Fruit fly (Drosophila melanogaster) whole organism, embryonic: Measurements from ENCODE around the gene Srp19.

Source experiments
- Abd-B ChIP-seq: fragments of 200-800 bp; sonication (Bioruptor generic); optimal IDR thresholded peaks from 2 replicates; lab custom pipeline; 2018; ENCODE audit warnings: missing biosample characterization, mild to moderate bottlenecking, missing genetic modification characterization, moderate library complexity
- Aef1 ChIP-seq: fragments of 200-800 bp; sonication (Bioruptor generic); IDR thresholded peaks from 3 replicates; pipeline ENCODE4 v1.3.6; 2022; ENCODE audit warnings: missing biosample characterization, missing genetic modification characterization
- BtbVII ChIP-seq: fragments of 200-800 bp; sonication (Bioruptor generic); optimal IDR thresholded peaks from 3 replicates; lab custom pipeline; 2017; ENCODE audit warnings: missing biosample characterization, mild to moderate bottlenecking, missing genetic modification characterization
- CG10321 ChIP-seq: fragments of 200-800 bp; sonication (Bioruptor generic); IDR thresholded peaks from 2 replicates; pipeline ENCODE4 v1.3.6; 2022; ENCODE audit warnings: missing biosample characterization, missing genetic modification characterization
- CG10366 ChIP-seq: fragments of 200-800 bp; sonication (Bioruptor generic); IDR thresholded peaks from 2 replicates; pipeline ENCODE4 v1.3.6; 2022; ENCODE audit warnings: missing biosample characterization, missing genetic modification characterization
- CG11247 ChIP-seq: fragments of 200-800 bp; sonication (Bioruptor generic); IDR thresholded peaks from 2 replicates; pipeline ENCODE4 v1.3.6; 2022; ENCODE audit warnings: missing biosample characterization, missing genetic modification characterization
- CG12071 ChIP-seq: fragments of 200-800 bp; sonication (Bioruptor generic); optimal IDR thresholded peaks from 3 replicates; lab custom pipeline; 2018; ENCODE audit warnings: missing biosample characterization, mild to moderate bottlenecking, missing genetic modification characterization
- CG12155 ChIP-seq: fragments of 200-800 bp; sonication (Bioruptor generic); optimal IDR thresholded peaks from 3 replicates; lab custom pipeline; 2016; ENCODE audit warnings: missing biosample characterization, missing genetic modification characterization
- CG12659 ChIP-seq: fragments of 200-800 bp; sonication (Bioruptor generic); optimal IDR thresholded peaks from 3 replicates; lab custom pipeline; 2017; ENCODE audit warnings: mild to moderate bottlenecking, missing biosample characterization, missing genetic modification reagents, missing genetic modification characterization
- CG17912 ChIP-seq: fragments of 200-800 bp; sonication (Bioruptor generic); optimal IDR thresholded peaks from 2 replicates; lab custom pipeline; 2018; ENCODE audit warnings: missing biosample characterization, mild to moderate bottlenecking, missing genetic modification characterization
- CG18011 ChIP-seq: fragments of 200-800 bp; sonication (Bioruptor generic); optimal IDR thresholded peaks from 2 replicates; lab custom pipeline; 2017; ENCODE audit warnings: missing biosample characterization, missing genetic modification characterization, mild to moderate bottlenecking, moderate library complexity, missing genotype
- CG18476 ChIP-seq: fragments of 200-800 bp; sonication (Bioruptor generic); optimal IDR thresholded peaks from 2 replicates; lab custom pipeline; 2016; ENCODE audit warnings: missing biosample characterization, mild to moderate bottlenecking, missing genetic modification characterization
- CG2889 ChIP-seq: fragments of 200-800 bp; sonication (Bioruptor generic); IDR thresholded peaks from 3 replicates; pipeline ENCODE4 v1.3.6; 2022; ENCODE audit warnings: missing biosample characterization, missing genetic modification characterization
- CG34376 ChIP-seq: fragments of 200-800 bp; sonication (Bioruptor generic); optimal IDR thresholded peaks from 2 replicates; lab custom pipeline; 2018; ENCODE audit warnings: missing biosample characterization, mild to moderate bottlenecking, missing genetic modification characterization
- CG43689 ChIP-seq: fragments of 200-800 bp; sonication (Bioruptor generic); IDR thresholded peaks from 2 replicates; pipeline ENCODE4 v1.3.6; 2022; ENCODE audit warnings: missing biosample characterization, missing genetic modification characterization
- CG4820 ChIP-seq: fragments of 200-800 bp; sonication (Bioruptor generic); optimal IDR thresholded peaks from 3 replicates; lab custom pipeline; 2016; ENCODE audit warnings: missing biosample characterization, missing genetic modification characterization
- CG6254 ChIP-seq: fragments of 200-800 bp; sonication (Bioruptor generic); optimal IDR thresholded peaks from 3 replicates; lab custom pipeline; 2017; ENCODE audit warnings: mild to moderate bottlenecking, missing biosample characterization, missing genetic modification reagents, missing genetic modification characterization
- CG6765 ChIP-seq: fragments of 200-800 bp; sonication (Bioruptor generic); optimal IDR thresholded peaks from 3 replicates; lab custom pipeline; 2017; ENCODE audit warnings: missing biosample characterization, mild to moderate bottlenecking, missing genetic modification characterization
- CG9817 ChIP-seq: fragments of 200-800 bp; sonication (Bioruptor generic); optimal IDR thresholded peaks from 2 replicates; lab custom pipeline; 2018; ENCODE audit warnings: missing biosample characterization, mild to moderate bottlenecking, missing genetic modification characterization, moderate library complexity
- CG9876 ChIP-seq: fragments of 200-800 bp; sonication (Bioruptor generic); optimal IDR thresholded peaks from 2 replicates; lab custom pipeline; 2016; ENCODE audit warnings: missing biosample characterization, missing genetic modification characterization
- CoRest ChIP-seq: fragments of 200-800 bp; sonication (Bioruptor generic); optimal IDR thresholded peaks from 3 replicates; lab custom pipeline; 2018; ENCODE audit warnings: missing biosample characterization, mild to moderate bottlenecking, missing genetic modification characterization, moderate library complexity
- CrebB ChIP-seq: fragments of 200-800 bp; sonication (Bioruptor generic); optimal IDR thresholded peaks from 3 replicates; lab custom pipeline; 2018; ENCODE audit warnings: missing biosample characterization, mild to moderate bottlenecking, missing genetic modification characterization
- Dek ChIP-seq: fragments of 200-800 bp; sonication (Bioruptor generic); optimal IDR thresholded peaks from 3 replicates; lab custom pipeline; 2019; ENCODE audit warnings: missing biosample characterization, mild to moderate bottlenecking, missing genetic modification characterization, moderate library complexity
- Ets65A ChIP-seq: fragments of 200-800 bp; sonication (Bioruptor generic); peaks from one replicate; lab custom pipeline; 2016; ENCODE audit warnings: missing biosample characterization, missing genetic modification characterization
- Hand ChIP-seq: fragments of 200-800 bp; sonication (Bioruptor generic); optimal IDR thresholded peaks from 2 replicates; lab custom pipeline; 2017; ENCODE audit warnings: mild to moderate bottlenecking, missing biosample characterization, missing genetic modification reagents, missing genetic modification characterization
- HmgD ChIP-seq: fragments of 200-800 bp; sonication (Bioruptor generic); optimal IDR thresholded peaks from 3 replicates; lab custom pipeline; 2016; ENCODE audit warnings: missing biosample characterization, missing genetic modification characterization
- HmgZ ChIP-seq: fragments of 200-800 bp; sonication (Bioruptor generic); optimal IDR thresholded peaks from 2 replicates; lab custom pipeline; 2018; ENCODE audit warnings: missing biosample characterization, mild to moderate bottlenecking, missing genetic modification characterization
- Hr3 ChIP-seq: fragments of 200-800 bp; sonication (Bioruptor generic); optimal IDR thresholded peaks from 3 replicates; lab custom pipeline; 2016; ENCODE audit warnings: missing biosample characterization, missing genetic modification characterization
- MTF-1 ChIP-seq: fragments of 200-800 bp; sonication (Bioruptor generic); optimal IDR thresholded peaks from 2 replicates; lab custom pipeline; 2018; ENCODE audit warnings: missing biosample characterization, mild to moderate bottlenecking, missing genetic modification characterization, borderline replicate concordance
- Max ChIP-seq: fragments of 200-800 bp; sonication (Bioruptor generic); optimal IDR thresholded peaks from 2 replicates; lab custom pipeline; 2016; ENCODE audit warnings: missing biosample characterization, mild to moderate bottlenecking, missing genetic modification characterization
- NFAT ChIP-seq: fragments of 200-800 bp; sonication (Bioruptor generic); IDR thresholded peaks from 2 replicates; pipeline ENCODE4 v1.3.6; 2022; ENCODE audit warnings: missing biosample characterization, missing genetic modification characterization
- Poxn ChIP-seq: fragments of 200-800 bp; sonication (Bioruptor generic); IDR thresholded peaks from 2 replicates; pipeline ENCODE4 v1.3.6; 2022; ENCODE audit warnings: missing biosample characterization, missing genetic modification characterization
- Spps ChIP-seq: fragments of 200-800 bp; sonication (Bioruptor generic); optimal IDR thresholded peaks from 2 replicates; lab custom pipeline; 2018; ENCODE audit warnings: missing biosample characterization, mild to moderate bottlenecking, missing genetic modification characterization
- ara ChIP-seq: fragments of 200-800 bp; sonication (Bioruptor generic); IDR thresholded peaks from 2 replicates; pipeline ENCODE4 v1.3.6; 2022; ENCODE audit warnings: missing biosample characterization, missing genetic modification characterization
- crol ChIP-seq: fragments of 200-800 bp; sonication (Bioruptor generic); IDR thresholded peaks from 2 replicates; pipeline ENCODE4 v1.3.6; 2022; ENCODE audit warnings: missing biosample characterization, missing genetic modification characterization
- da ChIP-seq: fragments of 200-800 bp; sonication (Bioruptor generic); optimal IDR thresholded peaks from 2 replicates; lab custom pipeline; 2016; ENCODE audit warnings: missing biosample characterization, missing genetic modification characterization
- dpn ChIP-seq, 2 experiments: fragments of 200-800 bp; sonication (Bioruptor generic); optimal IDR thresholded peaks; 3 replicates each; lab custom pipeline; 2016; ENCODE audit warnings: missing biosample characterization in 2 of 2, missing genetic modification characterization in 2 of 2
- fu2 ChIP-seq: fragments of 200-800 bp; sonication (Bioruptor generic); optimal IDR thresholded peaks from 2 replicates; lab custom pipeline; 2016; ENCODE audit warnings: missing biosample characterization, missing genetic modification characterization
- gcm2 ChIP-seq: fragments of 200-800 bp; sonication (Bioruptor generic); optimal IDR thresholded peaks from 2 replicates; lab custom pipeline; 2016; ENCODE audit warnings: missing biosample characterization, missing genetic modification characterization
- hth ChIP-seq: fragments of >200 bp; optimal IDR thresholded peaks from 2 replicates; lab custom pipeline; 2017; ENCODE audit warnings: inconsistent platforms
- inv ChIP-seq: fragments of 200-800 bp; sonication (Bioruptor generic); IDR thresholded peaks from 2 replicates; pipeline ENCODE4 v1.3.6; 2022; ENCODE audit warnings: missing biosample characterization, missing genetic modification characterization; ENCODE audit not compliant: partially characterized antibody
- oc ChIP-seq: fragments of 200-800 bp; sonication (Bioruptor generic); optimal IDR thresholded peaks from 2 replicates; lab custom pipeline; 2018; ENCODE audit warnings: missing biosample characterization, mild to moderate bottlenecking, missing genetic modification characterization, moderate library complexity
- psq ChIP-seq: fragments of 200-800 bp; sonication (Bioruptor generic); optimal IDR thresholded peaks from 2 replicates; lab custom pipeline; 2017; ENCODE audit warnings: missing biosample characterization, missing genetic modification characterization
- pum ChIP-seq: fragments of 200-800 bp; sonication (Bioruptor generic); optimal IDR thresholded peaks from 2 replicates; lab custom pipeline; 2016; ENCODE audit warnings: missing biosample characterization, missing genetic modification characterization
- run ChIP-seq: fragments of 200-800 bp; sonication (Bioruptor generic); optimal IDR thresholded peaks from 3 replicates; lab custom pipeline; 2018; ENCODE audit warnings: missing biosample characterization, mild to moderate bottlenecking, missing genetic modification characterization
- so ChIP-seq: fragments of 200-800 bp; sonication (Bioruptor generic); IDR thresholded peaks from 3 replicates; pipeline ENCODE4 v1.3.6; 2022; ENCODE audit warnings: missing biosample characterization, missing genetic modification characterization
- tio ChIP-seq: fragments of 200-800 bp; sonication (Bioruptor generic); optimal IDR thresholded peaks from 2 replicates; lab custom pipeline; 2017; ENCODE audit warnings: missing biosample characterization, missing genetic modification characterization, inconsistent platforms
- unpg ChIP-seq: fragments of 200-800 bp; sonication (Bioruptor generic); optimal IDR thresholded peaks from 3 replicates; lab custom pipeline; 2018; ENCODE audit warnings: missing biosample characterization, mild to moderate bottlenecking, missing genetic modification characterization, moderate library complexity
- zen2 ChIP-seq: fragments of 200-800 bp; sonication (Bioruptor generic); IDR thresholded peaks from 3 replicates; pipeline ENCODE4 v1.3.6; 2022; ENCODE audit warnings: missing biosample characterization, missing genetic modification characterization; ENCODE audit not compliant: partially characterized antibody
- zf30C ChIP-seq: fragments of 200-800 bp; sonication (Bioruptor generic); optimal IDR thresholded peaks from 3 replicates; lab custom pipeline; 2018; ENCODE audit warnings: missing biosample characterization, mild to moderate bottlenecking, missing genetic modification characterization

Gene Srp19

dm6 chr3L:7347984-7348631, at the start of gene Srp19, which contains the start of gene qm (continued):
- TF ChIP-seq dpn (GFP tag; optimal IDR thresholded peaks at IDR 0.05; lab: Kevin White, UChicago) (peak; percentile 56 to 65), Ets65A (GFP tag; lab: Kevin White, UChicago) (peak; percentile 97), CG10366 (GFP tag; lab: Robert Waterston, UW) (no peak; the same call in 1 of the 2 replicates), HmgZ (tag; lab: Kevin White, UChicago) (peak; percentile 20), NFAT (no peak), ara (no peak), Abd-B (GFP tag; lab: Kevin White, UChicago) (no peak), CG43689 (GFP tag; lab: Robert Waterston, UW) (no peak), CG2889 (GFP tag; lab: Robert Waterston, UW) (no peak), CG10321 (GFP tag; lab: Robert Waterston, UW) (no peak), CG18011 (GFP tag; lab: Kevin White, UChicago) (no peak), fu2 (GFP tag; lab: Kevin White, UChicago) (peak; percentile 4), CG11247 (GFP tag; lab: Robert Waterston, UW) (no peak; the same call in 1 of the 2 replicates), CoRest (tag; lab: Kevin White, UChicago) (peak; percentile 68), CG6765 (peak; percentile 43), CG9817 (tag; lab: Kevin White, UChicago) (peak; percentile 75), CG12071 (GFP tag; lab: Kevin White, UChicago) (peak; percentile 55), tio (no peak), Dek (tag; lab: Kevin White, UChicago) (peak; percentile 53), CG34376 (peak; percentile 41), oc (tag; lab: Kevin White, UChicago) (no peak), zen2 (GFP tag; lab: Robert Waterston, UW) (peak; percentile 60; the same call in 2 of the 3 replicates), Poxn (GFP tag; lab: Robert Waterston, UW) (no peak), Hand (GFP tag; lab: Kevin White, UChicago) (no peak), CG12659 (GFP tag; lab: Kevin White, UChicago) (peak; percentile 63), run (tag; lab: Kevin White, UChicago) (no peak), MTF-1 (GFP tag; lab: Kevin White, UChicago) (no peak), CG9876 (GFP tag; lab: Kevin White, UChicago) (no peak), da (GFP tag; lab: Kevin White, UChicago) (no peak), hth (lab: Kevin White, UChicago) (no peak), CG4820 (GFP tag; lab: Kevin White, UChicago) (peak; percentile 6), CG6254 (GFP tag; lab: Kevin White, UChicago) (no peak), crol (GFP tag; lab: Robert Waterston, UW) (peak; percentile 99), CrebB (tag; lab: Kevin White, UChicago) (no peak), unpg (GFP tag; lab: Kevin White, UChicago) (peak; percentile 42), gcm2 (GFP tag; lab: Kevin White, UChicago) (no peak), zf30C (no peak), psq (GFP tag; lab: Kevin White, UChicago) (no peak), CG12155 (GFP tag; lab: Kevin White, UChicago) (peak; percentile 36), CG17912 (GFP tag; lab: Kevin White, UChicago) (no peak), Aef1 (GFP tag; lab: Robert Waterston, UW) (peak; percentile 88), Spps (tag; lab: Kevin White, UChicago) (no peak), so (peak; percentile 55; the same call in 2 of the 3 replicates), pum (GFP tag; lab: Kevin White, UChicago) (peak; percentile 57), inv (peak; percentile 88), BtbVII (GFP tag; lab: Kevin White, UChicago) (peak; percentile 55), Hr3 (GFP tag; lab: Kevin White, UChicago) (peak; percentile 57), CG18476 (GFP tag; lab: Kevin White, UChicago) (peak; percentile 6), HmgD (GFP tag; lab: Kevin White, UChicago) (no peak), Max (GFP tag; lab: Kevin White, UChicago) (peak; percentile 44)
